Fruit fly (Drosophila melanogaster) whole organism, embryonic: ENCODE results near the gene Dop1R2.
A peak's percentile ranks its signal among the peaks of the same experiment; 100 is the strongest.

Experiments used
- Ada2b ChIP-seq: fragments of 200-800 bp; sonication (Bioruptor generic); IDR thresholded peaks from 2 replicates; pipeline ENCODE4 v1.3.6; 2022; ENCODE audit warnings: missing biosample characterization, missing genetic modification characterization
- BEAF-32 ChIP-seq: fragments of 200-800 bp; sonication (Bioruptor generic); optimal IDR thresholded peaks from 3 replicates; lab custom pipeline; 2017; ENCODE audit warnings: missing biosample characterization, missing genetic modification characterization, mild to moderate bottlenecking, moderate library complexity, missing genetic modification reagents
- Blimp-1 ChIP-seq: fragments of 200-800 bp; sonication (Bioruptor generic); optimal IDR thresholded peaks from 3 replicates; lab custom pipeline; 2018; ENCODE audit warnings: missing biosample characterization, missing genetic modification characterization, mild to moderate bottlenecking, moderate library complexity, missing genetic modification reagents
- CG11456 ChIP-seq: fragments of 200-800 bp; sonication (Bioruptor generic); IDR thresholded peaks from 3 replicates; pipeline ENCODE4 v1.3.6; 2022; ENCODE audit warnings: missing biosample characterization, missing genetic modification characterization
- CG16779 ChIP-seq: fragments of 200-800 bp; sonication (Bioruptor generic); IDR thresholded peaks from 2 replicates; pipeline ENCODE4 v1.3.6; 2022; ENCODE audit warnings: missing biosample characterization, missing genetic modification characterization
- CG31224 ChIP-seq: fragments of 200-800 bp; sonication (Bioruptor generic); IDR thresholded peaks from 2 replicates; pipeline ENCODE4 v1.3.6; 2022; ENCODE audit warnings: missing biosample characterization, missing genetic modification characterization
- CG33213 ChIP-seq: fragments of 200-800 bp; sonication (Bioruptor generic); optimal IDR thresholded peaks from 3 replicates; lab custom pipeline; 2016; ENCODE audit warnings: missing biosample characterization, missing genetic modification characterization
- CG3726 ChIP-seq: fragments of 200-800 bp; sonication (Bioruptor generic); IDR thresholded peaks from 3 replicates; pipeline ENCODE4, ENCODE4 v1.3.6; 2022; ENCODE audit warnings: missing biosample characterization, missing genetic modification characterization
- CG3838 ChIP-seq: fragments of 200-800 bp; sonication (Bioruptor generic); optimal IDR thresholded peaks from 3 replicates; lab custom pipeline; 2016; ENCODE audit warnings: missing biosample characterization, missing genetic modification characterization
- CG6654 ChIP-seq: fragments of 200-800 bp; sonication (Bioruptor generic); optimal IDR thresholded peaks from 2 replicates; lab custom pipeline; 2017; ENCODE audit warnings: missing biosample characterization, mild to moderate bottlenecking, missing genetic modification characterization
- CG7839 ChIP-seq: fragments of 200-800 bp; sonication (Bioruptor generic); optimal IDR thresholded peaks from 3 replicates; lab custom pipeline; 2018; ENCODE audit warnings: missing biosample characterization, mild to moderate bottlenecking, missing genetic modification characterization, moderate library complexity
- CG8478 ChIP-seq: fragments of >200 bp; optimal IDR thresholded peaks from 2 replicates; lab custom pipeline; 2018
- CrebB ChIP-seq: fragments of 200-800 bp; sonication (Bioruptor generic); optimal IDR thresholded peaks from 3 replicates; lab custom pipeline; 2018; ENCODE audit warnings: missing biosample characterization, mild to moderate bottlenecking, missing genetic modification characterization
- Doc2 ChIP-seq: fragments of 200-800 bp; sonication (Bioruptor generic); IDR thresholded peaks from 2 replicates; pipeline ENCODE4 v1.3.6; 2022; ENCODE audit warnings: missing biosample characterization, missing genetic modification characterization
- GATAe ChIP-seq: fragments of 200-800 bp; sonication (Bioruptor generic); conservative IDR thresholded peaks from 2 replicates; pipeline ENCODE4 v1.3.6; 2022; ENCODE audit warnings: missing biosample characterization, missing genetic modification characterization
- H2.0 ChIP-seq: fragments of 200-800 bp; sonication (Bioruptor generic); IDR thresholded peaks from 2 replicates; pipeline ENCODE4 v1.3.6; 2022; ENCODE audit warnings: missing biosample characterization, missing genetic modification characterization
- HLH3B ChIP-seq: fragments of 200-800 bp; sonication (Bioruptor generic); IDR thresholded peaks from 2 replicates; pipeline ENCODE4 v1.3.6; 2022; ENCODE audit warnings: missing biosample characterization, missing genetic modification characterization
- Hmx ChIP-seq: fragments of 200-800 bp; sonication (Bioruptor generic); optimal IDR thresholded peaks from 2 replicates; lab custom pipeline; 2016; ENCODE audit warnings: missing biosample characterization, missing genetic modification characterization
- Jarid2 ChIP-seq: fragments of 200-800 bp; sonication (Bioruptor generic); optimal IDR thresholded peaks from 3 replicates; lab custom pipeline; 2017; ENCODE audit warnings: mild to moderate bottlenecking, missing biosample characterization, missing genetic modification reagents, missing genetic modification characterization
- MBD-R2 ChIP-seq: fragments of 200-800 bp; sonication (Bioruptor generic); IDR thresholded peaks from 2 replicates; pipeline ENCODE4 v1.3.6; 2022; ENCODE audit warnings: missing biosample characterization, missing genetic modification characterization
- MTF-1 ChIP-seq: fragments of 200-800 bp; sonication (Bioruptor generic); optimal IDR thresholded peaks from 2 replicates; lab custom pipeline; 2018; ENCODE audit warnings: missing biosample characterization, mild to moderate bottlenecking, missing genetic modification characterization, borderline replicate concordance
- NC2α ChIP-seq: fragments of 200-800 bp; sonication (Bioruptor generic); optimal IDR thresholded peaks from 2 replicates; lab custom pipeline; 2016; ENCODE audit warnings: missing biosample characterization, missing genetic modification characterization
- Oli ChIP-seq: fragments of 200-800 bp; sonication (Bioruptor generic); optimal IDR thresholded peaks from 2 replicates; lab custom pipeline; 2018; ENCODE audit warnings: missing biosample characterization, mild to moderate bottlenecking, missing genetic modification characterization, moderate library complexity
- Sin3A ChIP-seq: fragments of >200 bp; optimal IDR thresholded peaks from 2 replicates; lab custom pipeline; 2018
- Sox102F ChIP-seq: fragments of 200-800 bp; sonication (Bioruptor generic); optimal IDR thresholded peaks from 2 replicates; lab custom pipeline; 2018; ENCODE audit warnings: missing biosample characterization, mild to moderate bottlenecking, missing genetic modification characterization, moderate library complexity
- Sry-β ChIP-seq: fragments of 200-800 bp; sonication (Bioruptor generic); optimal IDR thresholded peaks from 2 replicates; lab custom pipeline; 2018; ENCODE audit warnings: missing biosample characterization, mild to moderate bottlenecking, missing genetic modification characterization, moderate library complexity
- Sry-δ ChIP-seq: fragments of 200-800 bp; sonication (Bioruptor generic); optimal IDR thresholded peaks from 2 replicates; lab custom pipeline; 2016; ENCODE audit warnings: missing biosample characterization, missing genetic modification characterization
- Vsx1 ChIP-seq: fragments of 200-800 bp; sonication (Bioruptor generic); optimal IDR thresholded peaks from 2 replicates; lab custom pipeline; 2017; ENCODE audit warnings: missing biosample characterization, mild to moderate bottlenecking, missing genetic modification characterization, missing genetic modification reagents
- bbx ChIP-seq: fragments of 200-800 bp; sonication (Bioruptor generic); IDR thresholded peaks from 2 replicates; pipeline ENCODE4 v1.3.6; 2022; ENCODE audit warnings: missing biosample characterization, missing genetic modification characterization; ENCODE audit not compliant: partially characterized antibody
- cato ChIP-seq: fragments of 200-800 bp; sonication (Bioruptor generic); optimal IDR thresholded peaks from 2 replicates; lab custom pipeline; 2016; ENCODE audit warnings: missing biosample characterization, missing genetic modification characterization, borderline replicate concordance
- chinmo ChIP-seq: fragments of 200-800 bp; sonication (Bioruptor generic); IDR thresholded peaks from 4 replicates; pipeline ENCODE4 v1.3.6; 2022; ENCODE audit warnings: missing biosample characterization, missing genetic modification characterization; ENCODE audit not compliant: partially characterized antibody
- crol ChIP-seq: fragments of 200-800 bp; sonication (Bioruptor generic); IDR thresholded peaks from 2 replicates; pipeline ENCODE4 v1.3.6; 2022; ENCODE audit warnings: missing biosample characterization, missing genetic modification characterization
- exex ChIP-seq: fragments of 200-800 bp; sonication (Bioruptor generic); optimal IDR thresholded peaks from 4 replicates; lab custom pipeline; 2018; ENCODE audit warnings: missing biosample characterization, mild to moderate bottlenecking, missing genetic modification characterization, moderate library complexity
- fd64A ChIP-seq: fragments of 200-800 bp; sonication (Bioruptor generic); optimal IDR thresholded peaks from 3 replicates; lab custom pipeline; 2018; ENCODE audit warnings: missing biosample characterization, mild to moderate bottlenecking, missing genetic modification characterization
- fru ChIP-seq: fragments of >200 bp; optimal IDR thresholded peaks from 2 replicates; lab custom pipeline; 2017
- fu2 ChIP-seq: fragments of 200-800 bp; sonication (Bioruptor generic); optimal IDR thresholded peaks from 2 replicates; lab custom pipeline; 2016; ENCODE audit warnings: missing biosample characterization, missing genetic modification characterization
- gcm ChIP-seq: fragments of 200-800 bp; sonication (Bioruptor generic); optimal IDR thresholded peaks from 2 replicates; lab custom pipeline; 2019; ENCODE audit warnings: missing biosample characterization, mild to moderate bottlenecking, missing genetic modification characterization, moderate library complexity
- ham ChIP-seq: fragments of 200-800 bp; sonication (Bioruptor generic); IDR thresholded peaks from 2 replicates; pipeline ENCODE4 v1.3.6; 2022; ENCODE audit warnings: missing biosample characterization, missing genetic modification characterization
- hth ChIP-seq: fragments of >200 bp; optimal IDR thresholded peaks from 2 replicates; lab custom pipeline; 2017; ENCODE audit warnings: inconsistent platforms
- ind ChIP-seq: fragments of 200-800 bp; sonication (Bioruptor generic); optimal IDR thresholded peaks from 3 replicates; lab custom pipeline; 2016; ENCODE audit warnings: missing biosample characterization, missing genetic modification characterization
- lab ChIP-seq: fragments of 200-800 bp; sonication (Bioruptor generic); optimal IDR thresholded peaks from 3 replicates; lab custom pipeline; 2017; ENCODE audit warnings: missing biosample characterization, missing genetic modification characterization, mild to moderate bottlenecking, moderate library complexity, missing genetic modification reagents
- luna ChIP-seq: fragments of 200-800 bp; sonication (Bioruptor generic); optimal IDR thresholded peaks from 2 replicates; lab custom pipeline; 2016; ENCODE audit warnings: missing biosample characterization, missing genetic modification characterization
- prd ChIP-seq, 3 experiments: fragments of >200 bp in 2 of 3; fragments of 200-800 bp in 1 of 3; sonication (Bioruptor generic) in 1 of 3; optimal IDR thresholded peaks in 2 of 3; IDR thresholded peaks in 1 of 3; 2 replicates in 2 of 3; 3 replicates in 1 of 3; pipeline versions ENCODE4 v1.3.6 to Lab custom; 2017 to 2022; ENCODE audit warnings: missing biosample characterization in 1 of 3, missing genetic modification characterization in 1 of 3
- rib ChIP-seq: fragments of 200-800 bp; sonication (Bioruptor generic); IDR thresholded peaks from 2 replicates; pipeline ENCODE4 v1.3.6; 2022; ENCODE audit warnings: missing biosample characterization, missing genetic modification characterization
- row ChIP-seq: fragments of 200-800 bp; sonication (Bioruptor generic); IDR thresholded peaks from 3 replicates; pipeline ENCODE4 v1.3.6; 2022; ENCODE audit warnings: missing biosample characterization, missing genetic modification characterization
- sisA ChIP-seq: fragments of 200-800 bp; sonication (Bioruptor generic); IDR thresholded peaks from 2 replicates; pipeline ENCODE4 v1.3.6; 2022; ENCODE audit warnings: missing biosample characterization, missing genetic modification characterization
- sr ChIP-seq: fragments of 200-800 bp; sonication (Bioruptor generic); IDR thresholded peaks from 3 replicates; pipeline ENCODE4 v1.3.6; 2022; ENCODE audit warnings: missing biosample characterization, missing genetic modification characterization
- stc ChIP-seq: fragments of 200-800 bp; sonication (Bioruptor generic); IDR thresholded peaks from 2 replicates; pipeline ENCODE4 v1.3.6; 2022; ENCODE audit warnings: missing biosample characterization, missing genetic modification characterization
- tin ChIP-seq: fragments of 200-800 bp; sonication (Bioruptor generic); optimal IDR thresholded peaks from 3 replicates; lab custom pipeline; 2016; ENCODE audit warnings: missing biosample characterization, missing genetic modification characterization
- tna ChIP-seq: fragments of 200-800 bp; sonication (Bioruptor generic); IDR thresholded peaks from 2 replicates; pipeline ENCODE4 v1.3.6; 2022; ENCODE audit warnings: missing biosample characterization, missing genetic modification characterization; ENCODE audit not compliant: partially characterized antibody
- vfl ChIP-seq: fragments of 200-800 bp; sonication (Bioruptor generic); optimal IDR thresholded peaks from 2 replicates; lab custom pipeline; 2016; ENCODE audit warnings: missing biosample characterization, missing genetic modification characterization
- wek ChIP-seq: fragments of 200-800 bp; sonication (Bioruptor generic); optimal IDR thresholded peaks from 3 replicates; lab custom pipeline; 2018; ENCODE audit warnings: missing biosample characterization, mild to moderate bottlenecking, missing genetic modification characterization, moderate library complexity

Gene Dop1R2

DNA sequence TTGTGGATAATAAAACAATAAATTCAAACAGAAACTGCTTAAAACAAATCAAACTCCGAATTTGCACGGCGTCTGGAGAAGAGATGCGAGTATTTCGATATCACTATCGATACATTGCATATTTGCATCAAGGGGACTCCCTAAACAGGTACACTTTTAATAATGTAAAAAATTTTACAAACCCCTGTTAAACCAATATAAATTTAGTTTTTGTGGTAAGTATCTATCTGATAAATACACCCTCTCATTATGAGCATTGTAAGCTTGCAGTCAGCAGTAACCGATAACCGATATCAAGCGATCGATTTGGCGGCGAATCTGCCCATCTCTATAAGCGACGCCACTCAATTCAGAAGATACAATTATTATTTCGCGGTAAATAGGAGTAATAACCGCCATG is 15.5 kb upstream of the Dop1R2 start, which contains the start of the genes Bub3 and Cap-D2 (continued):
- TF ChIP-seq chinmo (GFP tag; lab: Robert Waterston, UW) (no peak), CG31224 (GFP tag; lab: Robert Waterston, UW) (peak; percentile 33; the same call in 1 of the 2 replicates), ind (GFP tag; lab: Kevin White, UChicago) (peak; percentile 78), Jarid2 (GFP tag; lab: Kevin White, UChicago) (no peak), bbx (GFP tag; lab: Robert Waterston, UW) (peak; percentile 74), Sin3A (lab: Kevin White, UChicago) (peak; percentile 58), hth (lab: Kevin White, UChicago) (no peak), CG3838 (GFP tag; lab: Kevin White, UChicago) (no peak), Hmx (GFP tag; lab: Kevin White, UChicago) (no peak), wek (GFP tag; lab: Kevin White, UChicago) (peak; percentile 99), Vsx1 (GFP tag; lab: Kevin White, UChicago) (no peak), tna (GFP tag; lab: Robert Waterston, UW) (peak; percentile 67; the same call in 1 of the 2 replicates), lab (GFP tag; lab: Kevin White, UChicago) (peak; percentile 73), Sry-δ (peak; percentile 97), CG33213 (peak; percentile 71), sr (GFP tag; lab: Robert Waterston, UW) (no peak), cato (GFP tag; lab: Kevin White, UChicago) (peak; percentile 56), rib (GFP tag; lab: Robert Waterston, UW) (peak; percentile 56; the same call in 1 of the 2 replicates), CG7839 (tag; lab: Kevin White, UChicago) (peak; percentile 64), ham (GFP tag; lab: Robert Waterston, UW) (no peak), CG3726 (GFP tag; lab: Robert Waterston, UW) (no peak), crol (GFP tag; lab: Robert Waterston, UW) (no peak), CG6654 (GFP tag; lab: Kevin White, UChicago) (peak; percentile 12), NC2α (GFP tag; lab: Kevin White, UChicago) (peak; percentile 19), fd64A (GFP tag; lab: Kevin White, UChicago) (no peak), Sry-β (GFP tag; lab: Kevin White, UChicago) (peak; percentile 4), sisA (GFP tag; lab: Robert Waterston, UW) (peak; percentile 71), CG16779 (no peak), row (GFP tag; lab: Robert Waterston, UW) (peak; percentile 91), luna (GFP tag; lab: Kevin White, UChicago) (peak; percentile 20), H2.0 (peak; percentile 69), CG11456 (0 out of 3 replicates have a peak, but pooled peaks have one; percentile 13), Ada2b (peak; percentile 72), vfl (peak; percentile 71), Oli (peak; percentile 43), BEAF-32 (GFP tag; lab: Kevin White, UChicago) (peak; percentile 81), MTF-1 (GFP tag; lab: Kevin White, UChicago) (no peak), Blimp-1 (GFP tag; lab: Kevin White, UChicago) (peak; percentile 63), fu2 (peak; percentile 68), fru (lab: Kevin White, UChicago) (no peak), CG8478 (lab: Kevin White, UChicago) (no peak), MBD-R2 (GFP tag; lab: Robert Waterston, UW) (peak; percentile 94), Doc2 (GFP tag; lab: Robert Waterston, UW) (no peak), stc (GFP tag; lab: Robert Waterston, UW) (peak; percentile 27; the same call in 1 of the 2 replicates), HLH3B (GFP tag; lab: Robert Waterston, UW) (peak; percentile 67), CrebB (tag; lab: Kevin White, UChicago) (peak; percentile 48), prd (optimal IDR thresholded peaks at IDR 0.05; lab: Kevin White, UChicago) (no peak), prd (GFP tag; IDR thresholded peaks at IDR 0.05; lab: Robert Waterston, UW) (peak; percentile 77), GATAe (no peak), exex (no peak), gcm (peak; percentile 33), Sox102F (peak; percentile 71), tin (GFP tag; lab: Kevin White, UChicago) (peak; percentile 81)
